Fruit fly (Drosophila melanogaster) whole organism, wandering third instar larva: ENCODE measurements around the gene borr.

ENCODE experiments used
- Abd-B ChIP-seq: fragments of >200 bp; optimal IDR thresholded peaks from 2 replicates; lab custom pipeline; 2017; ENCODE audit warnings: missing biosample characterization, missing genetic modification characterization
- CG32264 ChIP-seq: fragments of 200-800 bp; sonication (Bioruptor generic); optimal IDR thresholded peaks from 2 replicates; lab custom pipeline; 2016; ENCODE audit warnings: missing biosample characterization, missing genetic modification characterization
- CG9705 ChIP-seq: fragments of 200-800 bp; sonication (Bioruptor generic); optimal IDR thresholded peaks from 2 replicates; lab custom pipeline; 2018; ENCODE audit warnings: missing biosample characterization, mild to moderate bottlenecking, missing genetic modification characterization
- CrebA ChIP-seq: fragments of 200-800 bp; sonication (Bioruptor generic); optimal IDR thresholded peaks from 2 replicates; lab custom pipeline; 2016; ENCODE audit warnings: missing biosample characterization, mild to moderate bottlenecking, missing genetic modification characterization, borderline replicate concordance
- Dfd ChIP-seq: fragments of >200 bp; optimal IDR thresholded peaks from 2 replicates; lab custom pipeline; 2017; ENCODE audit warnings: missing biosample characterization, missing genetic modification characterization
- Dif ChIP-seq: fragments of 200-275, 200-300 bp; sonication (Bioruptor generic); optimal IDR thresholded peaks from 2 replicates; lab custom pipeline; 2018; ENCODE audit warnings: missing biosample characterization, missing genetic modification characterization; ENCODE audit not compliant: partially characterized antibody
- GATAd ChIP-seq: sonication (Bioruptor generic); optimal IDR thresholded peaks from 2 replicates; lab custom pipeline; 2016; ENCODE audit warnings: missing biosample characterization, missing genetic modification characterization
- HLH106 ChIP-seq: fragments of 200-800 bp; optimal IDR thresholded peaks from 3 replicates; lab custom pipeline; 2019; ENCODE audit warnings: missing biosample characterization, mild to moderate bottlenecking, missing genetic modification characterization, moderate library complexity
- Hnf4 ChIP-seq: fragments of 200-800 bp; sonication (Bioruptor generic); optimal IDR thresholded peaks from 2 replicates; lab custom pipeline; 2016; ENCODE audit warnings: missing biosample characterization, mild to moderate bottlenecking, missing genetic modification characterization
- Hr83 ChIP-seq: fragments of 200-300 bp; sonication (Bioruptor generic); optimal IDR thresholded peaks from 2 replicates; lab custom pipeline; 2016; ENCODE audit warnings: missing biosample characterization, mild to moderate bottlenecking, missing genetic modification characterization, moderate library complexity; ENCODE audit not compliant: poor library complexity, severe bottlenecking
- Jra ChIP-seq: sonication (Bioruptor generic); optimal IDR thresholded peaks from 2 replicates; lab custom pipeline; 2016; ENCODE audit warnings: missing biosample characterization, missing genetic modification characterization
- Mio ChIP-seq: sonication (Bioruptor generic); optimal IDR thresholded peaks from 2 replicates; lab custom pipeline; 2016; ENCODE audit warnings: missing biosample characterization, missing genetic modification characterization
- Myc ChIP-seq: fragments of >200 bp; optimal IDR thresholded peaks from 2 replicates; lab custom pipeline; 2017
- N ChIP-seq: fragments of >200 bp; optimal IDR thresholded peaks from 2 replicates; lab custom pipeline; 2018; ENCODE audit warnings: missing biosample characterization, missing external identifiers, missing genetic modification characterization
- OdsH ChIP-seq: fragments of 200-800 bp; sonication (Bioruptor generic); optimal IDR thresholded peaks from 2 replicates; lab custom pipeline; 2016; ENCODE audit warnings: missing biosample characterization, mild to moderate bottlenecking, missing genetic modification characterization
- Rel ChIP-seq, 2 experiments: fragments of 200-800 bp; sonication (Bioruptor generic) in 1 of 2; optimal IDR thresholded peaks; 2 replicates in 1 of 2; 3 replicates in 1 of 2; lab custom pipeline; 2016 to 2019; ENCODE audit warnings: mild to moderate bottlenecking in 2 of 2, missing biosample characterization in 2 of 2, missing genetic modification characterization in 2 of 2, moderate library complexity in 1 of 2
- Sp1 ChIP-seq: fragments of 200-800 bp; sonication (Bioruptor generic); optimal IDR thresholded peaks from 3 replicates; lab custom pipeline; 2019; ENCODE audit warnings: missing biosample characterization, mild to moderate bottlenecking, missing genetic modification characterization, moderate library complexity
- Vsx2 ChIP-seq: fragments of 200-300, 225-300 bp; sonication (Bioruptor generic); optimal IDR thresholded peaks from 2 replicates; lab custom pipeline; 2018; ENCODE audit warnings: missing biosample characterization, missing genetic modification characterization; ENCODE audit not compliant: partially characterized antibody
- br ChIP-seq: fragments of 200-800 bp; sonication (Bioruptor generic); optimal IDR thresholded peaks from 2 replicates; lab custom pipeline; 2016; ENCODE audit warnings: missing biosample characterization, missing genetic modification characterization
- brk ChIP-seq: fragments of 200-800 bp; sonication (Bioruptor generic); optimal IDR thresholded peaks from 2 replicates; lab custom pipeline; 2016; ENCODE audit warnings: missing biosample characterization, mild to moderate bottlenecking, missing genetic modification characterization
- dl ChIP-seq, 2 experiments: fragments of 175-275, 200-275 bp in 1 of 2; fragments of 200-275 bp in 1 of 2; sonication (Bioruptor generic); optimal IDR thresholded peaks; lab custom pipeline; 2018; ENCODE audit warnings: mild to moderate bottlenecking in 2 of 2, missing biosample characterization in 2 of 2, missing genetic modification characterization in 2 of 2, moderate library complexity in 2 of 2; ENCODE audit not compliant: partially characterized antibody in 2 of 2, insufficient read depth in 1 of 2
- dmrt93B ChIP-seq: fragments of 200-800 bp; sonication (Bioruptor generic); optimal IDR thresholded peaks from 2 replicates; lab custom pipeline; 2018; ENCODE audit warnings: missing biosample characterization, mild to moderate bottlenecking, missing genetic modification characterization
- dsf ChIP-seq: sonication (Bioruptor generic); optimal IDR thresholded peaks from 2 replicates; lab custom pipeline; 2016; ENCODE audit warnings: missing biosample characterization, missing genetic modification characterization, borderline replicate concordance
- ey ChIP-seq: fragments of 200-800 bp; sonication (Bioruptor generic); optimal IDR thresholded peaks from 2 replicates; lab custom pipeline; 2016; ENCODE audit warnings: missing biosample characterization, missing genetic modification characterization
- foxo ChIP-seq, 2 experiments: fragments of 200-800 bp; sonication (Bioruptor generic); optimal IDR thresholded peaks; 2 replicates in 1 of 2; 3 replicates in 1 of 2; lab custom pipeline; 2016 to 2017; ENCODE audit warnings: missing biosample characterization in 2 of 2, missing genetic modification characterization in 2 of 2
- fru ChIP-seq: fragments of 200-800 bp; sonication (Bioruptor generic); optimal IDR thresholded peaks from 3 replicates; lab custom pipeline; 2016; ENCODE audit warnings: missing biosample characterization, mild to moderate bottlenecking, missing genetic modification characterization
- h ChIP-seq: fragments of 200-800 bp; sonication (Bioruptor generic); optimal IDR thresholded peaks from 3 replicates; lab custom pipeline; 2016; ENCODE audit warnings: missing biosample characterization, mild to moderate bottlenecking, missing genetic modification characterization
- jim ChIP-seq: fragments of 175-275, 200-325 bp; sonication (Bioruptor generic); optimal IDR thresholded peaks from 2 replicates; lab custom pipeline; 2016; ENCODE audit warnings: missing biosample characterization, mild to moderate bottlenecking, missing genetic modification characterization
- lola ChIP-seq: fragments of >200 bp; optimal IDR thresholded peaks from 2 replicates; lab custom pipeline; 2017; ENCODE audit warnings: missing biosample characterization, missing genetic modification characterization
- pan ChIP-seq: fragments of >200 bp; optimal IDR thresholded peaks from 2 replicates; lab custom pipeline; 2017
- psq ChIP-seq: fragments of 200-800 bp; sonication (Bioruptor generic); optimal IDR thresholded peaks from 3 replicates; lab custom pipeline; 2017; ENCODE audit warnings: missing biosample characterization, mild to moderate bottlenecking, missing genetic modification characterization, moderate library complexity
- rgr ChIP-seq: fragments of 200-800 bp; sonication (Bioruptor generic); optimal IDR thresholded peaks from 3 replicates; lab custom pipeline; 2016; ENCODE audit warnings: missing biosample characterization, mild to moderate bottlenecking, missing genetic modification characterization
- sage ChIP-seq: fragments of 200-800 bp; sonication (Bioruptor generic); optimal IDR thresholded peaks from 2 replicates; lab custom pipeline; 2016; ENCODE audit warnings: missing biosample characterization, mild to moderate bottlenecking, missing genetic modification characterization
- sv ChIP-seq: fragments of 200-800 bp; sonication (Bioruptor generic); optimal IDR thresholded peaks from 3 replicates; lab custom pipeline; 2016; ENCODE audit warnings: missing biosample characterization, missing genetic modification characterization
- tai ChIP-seq: sonication (Bioruptor generic); optimal IDR thresholded peaks from 2 replicates; lab custom pipeline; 2016; ENCODE audit warnings: missing biosample characterization, missing genetic modification characterization
- usp ChIP-seq: fragments of >200 bp; optimal IDR thresholded peaks from 2 replicates; lab custom pipeline; 2017; ENCODE audit warnings: missing biosample characterization, missing genetic modification characterization
- woc ChIP-seq: sonication (Bioruptor generic); optimal IDR thresholded peaks from 2 replicates; lab custom pipeline; 2016; ENCODE audit warnings: missing biosample characterization, mild to moderate bottlenecking, missing genetic modification characterization

borr gene

DNA sequence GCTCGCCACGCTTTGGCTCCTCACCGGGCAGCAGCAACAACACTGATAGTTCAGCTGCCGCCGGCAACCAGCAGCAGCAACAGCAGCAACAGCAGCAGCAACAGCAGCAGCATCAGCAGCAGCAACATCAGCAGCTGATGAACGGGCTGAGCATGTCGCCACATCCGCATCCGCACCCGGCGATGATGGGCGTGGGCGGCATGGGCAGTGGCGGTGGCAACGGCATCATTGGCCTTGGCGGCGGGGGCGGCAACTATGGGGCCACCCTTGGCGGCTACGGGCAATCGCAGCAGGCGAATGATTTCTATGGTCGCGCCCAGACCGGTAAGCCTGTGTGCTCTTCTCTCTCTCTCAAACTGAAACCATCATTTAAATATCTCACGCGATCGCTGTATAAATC lies 8.7 kb downstream of the borr start:
- no peak for TF ChIP-seq Dif (GFP tag; lab: Kevin White, UChicago)
- TF ChIP-seq Dfd (GFP tag; lab: Kevin White, UChicago): peak; percentile 31

dm6 chr2L:9237212-9238031 lies 15.5 kb downstream of the borr start:
- no peak for TF ChIP-seq pan (lab: Kevin White, UChicago)
- no peak for TF ChIP-seq Myc (lab: Kevin White, UChicago)
- no peak for TF ChIP-seq Mio (GFP tag; lab: Kevin White, UChicago)
- TF ChIP-seq tai: no peak
- TF ChIP-seq jim (GFP tag; lab: Kevin White, UChicago): peak; percentile 26
- no peak for TF ChIP-seq Jra (GFP tag; lab: Kevin White, UChicago)
- peak; percentile 9 for TF ChIP-seq Hr83
- no peak for TF ChIP-seq HLH106 (tag; lab: Kevin White, UChicago)
- TF ChIP-seq Dif (GFP tag; lab: Kevin White, UChicago): peak; percentile 91
- TF ChIP-seq psq (GFP tag; lab: Kevin White, UChicago): peak; percentile 47
- TF ChIP-seq Sp1: no peak
- no peak for TF ChIP-seq Hnf4 (GFP tag; lab: Kevin White, UChicago)
- TF ChIP-seq dl (GFP tag; optimal IDR thresholded peaks at IDR 0.05; lab: Kevin White, UChicago; ENCODE audit: insufficient read depth in 1 of 2, partially characterized antibody in 2 of 2): peak; percentile 81 to 84
- no peak for TF ChIP-seq OdsH
- no peak for TF ChIP-seq CG32264 (GFP tag; lab: Kevin White, UChicago)
- no peak for TF ChIP-seq Vsx2
- peak in 1 of 2 experiments; percentile 10 for TF ChIP-seq foxo (GFP tag; optimal IDR thresholded peaks at IDR 0.05; lab: Kevin White, UChicago)
- no peak for TF ChIP-seq woc (GFP tag; lab: Kevin White, UChicago)
- TF ChIP-seq usp (GFP tag; lab: Kevin White, UChicago): no peak
- no peak for TF ChIP-seq dmrt93B
- TF ChIP-seq CrebA (GFP tag; lab: Kevin White, UChicago): peak; percentile 26
- TF ChIP-seq brk (GFP tag; lab: Kevin White, UChicago): peak; percentile 34
- TF ChIP-seq CG9705 (GFP tag; lab: Kevin White, UChicago): no peak
- TF ChIP-seq sv (GFP tag; lab: Kevin White, UChicago): no peak
- peak; percentile 85 for TF ChIP-seq h (GFP tag; lab: Kevin White, UChicago)
- peak; percentile 48 for TF ChIP-seq N (GFP tag; lab: Kevin White, UChicago)
- TF ChIP-seq Rel (GFP tag; optimal IDR thresholded peaks at IDR 0.05; lab: Kevin White, UChicago): peak; percentile 10
- peak; percentile 20 for TF ChIP-seq Rel (tag; optimal IDR thresholded peaks at IDR 0.05; lab: Kevin White, UChicago)

DNA sequence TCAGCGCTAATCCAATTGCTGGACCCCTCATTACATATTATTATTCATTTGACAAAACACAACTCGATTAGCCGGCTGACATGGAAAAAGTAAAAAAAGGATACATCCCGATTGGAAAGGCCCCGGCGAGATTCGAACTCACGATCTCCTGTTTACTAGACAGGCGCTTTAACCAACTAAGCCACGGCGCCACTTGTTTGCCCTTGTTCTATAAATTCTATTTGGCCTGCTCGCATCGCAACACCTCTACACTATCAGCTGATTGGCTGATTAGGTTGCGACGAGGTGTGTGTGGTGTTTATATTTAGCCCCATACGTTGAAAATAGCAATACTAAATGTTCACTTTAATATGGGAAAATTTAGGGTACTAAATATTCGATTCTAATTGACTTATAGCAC lies 16.5 kb downstream of the borr start:
- no peak for TF ChIP-seq pan (lab: Kevin White, UChicago)
- TF ChIP-seq woc (GFP tag; lab: Kevin White, UChicago): no peak
- no peak for TF ChIP-seq Jra (GFP tag; lab: Kevin White, UChicago)
- no peak for TF ChIP-seq foxo (GFP tag; optimal IDR thresholded peaks at IDR 0.05; lab: Kevin White, UChicago)
- TF ChIP-seq Rel (GFP tag; optimal IDR thresholded peaks at IDR 0.05; lab: Kevin White, UChicago): no peak
- TF ChIP-seq Rel (tag; optimal IDR thresholded peaks at IDR 0.05; lab: Kevin White, UChicago): no peak
- TF ChIP-seq lola: no peak
- TF ChIP-seq br: no peak
- no peak for TF ChIP-seq CrebA (GFP tag; lab: Kevin White, UChicago)
- no peak for TF ChIP-seq Hr83
- no peak for TF ChIP-seq h (GFP tag; lab: Kevin White, UChicago)

DNA sequence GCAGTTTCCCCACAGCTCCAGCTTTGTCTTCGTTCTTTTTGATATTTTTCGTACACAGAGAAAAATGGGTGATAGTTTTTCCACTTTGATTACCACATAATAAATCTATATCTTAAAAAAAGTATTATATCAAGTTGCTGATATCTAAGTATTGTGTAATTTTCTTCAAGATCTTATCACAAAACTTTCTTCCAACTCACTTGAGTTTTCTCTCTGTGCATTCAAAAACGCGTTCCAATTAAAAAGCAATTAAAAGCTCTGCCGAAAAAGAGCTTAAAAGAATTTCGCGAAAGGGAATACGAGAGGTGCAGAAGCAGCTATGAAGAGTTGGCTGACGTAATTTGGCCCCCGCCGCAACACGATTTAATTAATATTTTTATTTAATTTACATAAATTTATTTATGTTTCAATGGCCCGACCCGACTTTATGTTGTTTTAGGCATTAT lies 17.3 kb downstream of the borr start:
- TF ChIP-seq Abd-B (GFP tag; lab: Kevin White, UChicago) (no peak), Rel (GFP tag; optimal IDR thresholded peaks at IDR 0.05; lab: Kevin White, UChicago) (no peak), Rel (tag; optimal IDR thresholded peaks at IDR 0.05; lab: Kevin White, UChicago) (peak; percentile 47), h (GFP tag; lab: Kevin White, UChicago) (peak; percentile 62), GATAd (GFP tag; lab: Kevin White, UChicago) (no peak), br (peak; percentile 58), dmrt93B (peak; percentile 46), tai (no peak), Vsx2 (no peak), Sp1 (peak; percentile 72), sage (GFP tag; lab: Kevin White, UChicago) (no peak), foxo (GFP tag; optimal IDR thresholded peaks at IDR 0.05; lab: Kevin White, UChicago) (peak in 1 of 2 experiments; percentile 71), Mio (GFP tag; lab: Kevin White, UChicago) (no peak), Hr83 (no peak), OdsH (peak; percentile 46), Hnf4 (GFP tag; lab: Kevin White, UChicago) (peak; percentile 32), CG9705 (GFP tag; lab: Kevin White, UChicago) (peak; percentile 30), ey (GFP tag; lab: Kevin White, UChicago) (peak; percentile 10), fru (GFP tag; lab: Kevin White, UChicago) (peak; percentile 53), psq (GFP tag; lab: Kevin White, UChicago) (peak; percentile 56), HLH106 (tag; lab: Kevin White, UChicago) (peak; percentile 72), CrebA (GFP tag; lab: Kevin White, UChicago) (no peak), dsf (GFP tag; lab: Kevin White, UChicago) (no peak), dl (GFP tag; optimal IDR thresholded peaks at IDR 0.05; lab: Kevin White, UChicago; ENCODE audit: insufficient read depth in 1 of 2, partially characterized antibody in 2 of 2) (no peak), rgr (peak; percentile 47), pan (lab: Kevin White, UChicago) (no peak)
